Worm (Caenorhabditis elegans) whole organism, L1 larva: ENCODE measurements around the gene H37A05.4.
A peak's percentile ranks its signal among the peaks of the same experiment; 100 is the strongest.

Source experiments
- C04F5.9 ChIP-seq: sonication (generic microtip); optimal IDR thresholded peaks from 2 replicates; lab custom pipeline; 2016; ENCODE audit warnings: missing genetic modification characterization, missing compliant biosample characterization
- C16A3.4 ChIP-seq: fragments of 150-350 bp; optimal IDR thresholded peaks from 2 replicates; lab custom pipeline; 2014; ENCODE audit warnings: missing biosample characterization, missing genetic modification characterization
- C34B4.2 ChIP-seq: sonication (generic microtip); optimal IDR thresholded peaks from 2 replicates; lab custom pipeline; 2017; ENCODE audit warnings: mild to moderate bottlenecking, missing genetic modification characterization, missing compliant biosample characterization
- F16B12.6 ChIP-seq: fragments of 150-350 bp; optimal IDR thresholded peaks from 2 replicates; lab custom pipeline; 2014; ENCODE audit warnings: missing biosample characterization, missing genetic modification characterization
- alr-1 ChIP-seq: fragments of 200-800 bp; sonication (Bioruptor generic); optimal IDR thresholded peaks from 2 replicates; lab custom pipeline; 2018; ENCODE audit warnings: borderline replicate concordance, mild to moderate bottlenecking, missing genetic modification characterization, missing compliant biosample characterization
- aly-2 ChIP-seq: fragments of 150-350 bp; optimal IDR thresholded peaks from 2 replicates; lab custom pipeline; 2014; ENCODE audit warnings: missing biosample characterization, missing genetic modification characterization
- ama-1 ChIP-seq: fragments of 150-350 bp; optimal IDR thresholded peaks from 2 replicates; lab custom pipeline; 2014
- ceh-63 ChIP-seq: fragments of 200-800 bp; sonication (Bioruptor generic); optimal IDR thresholded peaks from 2 replicates; lab custom pipeline; 2018; ENCODE audit warnings: mild to moderate bottlenecking, missing genetic modification characterization, missing compliant biosample characterization
- ces-1 ChIP-seq: fragments of 150-350 bp; optimal IDR thresholded peaks from 2 replicates; lab custom pipeline; 2014; ENCODE audit warnings: missing biosample characterization, missing genetic modification reagents, missing genetic modification characterization
- dsc-1 ChIP-seq: sonication (generic microtip); optimal IDR thresholded peaks from 2 replicates; lab custom pipeline; 2016; ENCODE audit warnings: mild to moderate bottlenecking, missing genetic modification characterization, missing compliant biosample characterization
- efl-3 ChIP-seq: fragments of 200-800 bp; sonication (Bioruptor generic); optimal IDR thresholded peaks from 2 replicates; lab custom pipeline; 2018; ENCODE audit warnings: mild to moderate bottlenecking, missing genetic modification characterization, missing compliant biosample characterization
- egl-13 ChIP-seq: sonication (generic microtip); optimal IDR thresholded peaks from 2 replicates; lab custom pipeline; 2016; ENCODE audit warnings: missing genotype, missing genetic modification reagents, missing genetic modification characterization, missing compliant biosample characterization
- elt-3 ChIP-seq, 6 experiments: fragments of 150-350 bp in 1 of 6; sonication (generic microtip); optimal IDR thresholded peaks; 2 replicates each; lab custom pipeline; 2017 to 2018; ENCODE audit warnings: missing biosample characterization in 6 of 6, missing genetic modification characterization in 6 of 6, inconsistent platforms in 1 of 6
- fkh-4 ChIP-seq: sonication (generic microtip); optimal IDR thresholded peaks from 2 replicates; lab custom pipeline; 2016; ENCODE audit warnings: missing compliant biosample characterization, missing genetic modification characterization, borderline replicate concordance
- fkh-8 ChIP-seq: sonication (generic microtip); optimal IDR thresholded peaks from 2 replicates; lab custom pipeline; 2016; ENCODE audit warnings: mild to moderate bottlenecking, missing genetic modification characterization, missing compliant biosample characterization
- fos-1 ChIP-seq: fragments of 150-350 bp; optimal IDR thresholded peaks from 2 replicates; lab custom pipeline; 2014; ENCODE audit warnings: missing biosample characterization, missing genetic modification characterization
- grh-1 ChIP-seq: fragments of 200-800 bp; sonication (Bioruptor generic); IDR thresholded peaks from 2 replicates; pipeline ENCODE4 v1.3.6; 2022; ENCODE audit warnings: missing genetic modification reagents, missing genetic modification characterization, missing compliant biosample characterization
- hlh-4 ChIP-seq: sonication (generic microtip); optimal IDR thresholded peaks from 2 replicates; lab custom pipeline; 2016; ENCODE audit warnings: mild to moderate bottlenecking, missing genetic modification characterization, missing compliant biosample characterization
- hpl-2 ChIP-seq: fragments of 150-350 bp; optimal IDR thresholded peaks from 2 replicates; lab custom pipeline; 2014; ENCODE audit warnings: missing biosample characterization, missing genetic modification reagents, missing genetic modification characterization
- irx-1 ChIP-seq: sonication (generic microtip); optimal IDR thresholded peaks from 2 replicates; lab custom pipeline; 2016; ENCODE audit warnings: missing genetic modification characterization, missing compliant biosample characterization
- jun-1 ChIP-seq: fragments of 150-350 bp; optimal IDR thresholded peaks from 2 replicates; lab custom pipeline; 2014; ENCODE audit warnings: missing biosample characterization, missing genetic modification reagents, missing genetic modification characterization
- lin-15B ChIP-seq: fragments of 150-350 bp; sonication (generic microtip); optimal IDR thresholded peaks from 3 replicates; lab custom pipeline; 2014; ENCODE audit warnings: missing biosample characterization, missing genetic modification characterization
- lin-35 ChIP-seq, 2 experiments: fragments of 150-350 bp; optimal IDR thresholded peaks; 2 replicates each; lab custom pipeline; 2014; ENCODE audit warnings: missing biosample characterization in 2 of 2, missing genetic modification characterization in 2 of 2, missing genetic modification reagents in 2 of 2
- lin-39 ChIP-seq: fragments of 150-350 bp; optimal IDR thresholded peaks from 2 replicates; lab custom pipeline; 2014; ENCODE audit warnings: missing biosample characterization, missing genetic modification reagents, missing genetic modification characterization
- mab-9 ChIP-seq: fragments of 200-800 bp; sonication (Bioruptor generic); IDR thresholded peaks from 2 replicates; pipeline ENCODE4 v1.3.6; 2022; ENCODE audit warnings: missing genetic modification reagents, missing genetic modification characterization, missing compliant biosample characterization
- mdl-1 ChIP-seq, 2 experiments: fragments of 150-350 bp; optimal IDR thresholded peaks; 2 replicates each; lab custom pipeline; 2014 to 2017; ENCODE audit warnings: missing biosample characterization in 2 of 2, missing genetic modification characterization in 2 of 2, inconsistent platforms in 1 of 2
- mef-2 ChIP-seq: fragments of 150-350 bp; optimal IDR thresholded peaks from 2 replicates; lab custom pipeline; 2014; ENCODE audit warnings: missing biosample characterization, missing genetic modification characterization
- mep-1 ChIP-seq: fragments of 150-350 bp; optimal IDR thresholded peaks from 2 replicates; lab custom pipeline; 2014; ENCODE audit warnings: missing biosample characterization, missing genetic modification characterization
- nhr-20 ChIP-seq: sonication (generic microtip); optimal IDR thresholded peaks from 2 replicates; lab custom pipeline; 2016; ENCODE audit warnings: mild to moderate bottlenecking, missing genetic modification characterization, missing compliant biosample characterization
- nhr-28 ChIP-seq: fragments of 150-350 bp; optimal IDR thresholded peaks from 2 replicates; lab custom pipeline; 2014; ENCODE audit warnings: missing biosample characterization, missing genetic modification characterization
- nhr-47 ChIP-seq: sonication (generic microtip); optimal IDR thresholded peaks from 2 replicates; lab custom pipeline; 2016; ENCODE audit warnings: mild to moderate bottlenecking, missing genetic modification characterization, moderate library complexity, missing compliant biosample characterization
- nhr-71 ChIP-seq: sonication (generic microtip); optimal IDR thresholded peaks from 2 replicates; lab custom pipeline; 2016; ENCODE audit warnings: mild to moderate bottlenecking, missing genetic modification characterization, moderate library complexity, missing compliant biosample characterization
- nhr-76 ChIP-seq: sonication (generic microtip); optimal IDR thresholded peaks from 2 replicates; lab custom pipeline; 2017; ENCODE audit warnings: missing biosample characterization, missing genetic modification characterization
- nhr-85 ChIP-seq: sonication (generic microtip); peaks from one replicate; lab custom pipeline; 2016; ENCODE audit warnings: missing genetic modification characterization, inconsistent platforms, missing compliant biosample characterization
- nhr-90 ChIP-seq: sonication (generic microtip); optimal IDR thresholded peaks from 2 replicates; lab custom pipeline; 2016; ENCODE audit warnings: mild to moderate bottlenecking, missing genetic modification characterization, missing compliant biosample characterization; ENCODE audit not compliant: poor library complexity
- pag-3 ChIP-seq: sonication (generic microtip); optimal IDR thresholded peaks from 2 replicates; lab custom pipeline; 2017; ENCODE audit warnings: missing genetic modification characterization, mild to moderate bottlenecking, missing compliant biosample characterization, antibody characterized with exemption, borderline replicate concordance; ENCODE audit not compliant: insufficient read depth
- pqm-1 ChIP-seq: sonication (generic microtip); optimal IDR thresholded peaks from 3 replicates; lab custom pipeline; 2017; ENCODE audit warnings: missing biosample characterization, missing genetic modification characterization
- rnt-1 ChIP-seq: sonication (generic microtip); optimal IDR thresholded peaks from 2 replicates; lab custom pipeline; 2016; ENCODE audit warnings: mild to moderate bottlenecking, missing genetic modification characterization, moderate library complexity, missing compliant biosample characterization
- skn-1 ChIP-seq: fragments of 150-350 bp; optimal IDR thresholded peaks from 2 replicates; lab custom pipeline; 2014; ENCODE audit warnings: missing biosample characterization, missing genetic modification characterization
- snpc-4 ChIP-seq: fragments of 150-350 bp; optimal IDR thresholded peaks from 2 replicates; lab custom pipeline; 2014; ENCODE audit warnings: missing biosample characterization, missing genetic modification characterization
- snu-23 ChIP-seq: sonication (generic microtip); optimal IDR thresholded peaks from 2 replicates; lab custom pipeline; 2016; ENCODE audit warnings: missing genetic modification characterization, missing compliant biosample characterization
- sox-4 ChIP-seq: sonication (generic microtip); optimal IDR thresholded peaks from 2 replicates; lab custom pipeline; 2016; ENCODE audit warnings: missing genetic modification characterization, missing compliant biosample characterization
- sptf-1 ChIP-seq: fragments of 150-350 bp; optimal IDR thresholded peaks from 2 replicates; lab custom pipeline; 2014; ENCODE audit warnings: missing biosample characterization, missing genetic modification characterization
- sup-37 ChIP-seq: fragments of 200-800 bp; sonication (Bioruptor generic); optimal IDR thresholded peaks from 2 replicates; lab custom pipeline; 2018; ENCODE audit warnings: mild to moderate bottlenecking, missing genetic modification characterization, missing compliant biosample characterization
- tbx-2 ChIP-seq: sonication (generic microtip); optimal IDR thresholded peaks from 2 replicates; lab custom pipeline; 2016; ENCODE audit warnings: missing genetic modification characterization, missing compliant biosample characterization
- unc-30 ChIP-seq: sonication (generic microtip); optimal IDR thresholded peaks from 2 replicates; lab custom pipeline; 2017; ENCODE audit warnings: missing biosample characterization, missing genetic modification characterization
- unc-62 ChIP-seq: fragments of 150-350 bp; optimal IDR thresholded peaks from 2 replicates; lab custom pipeline; 2014; ENCODE audit warnings: missing biosample characterization, missing genetic modification reagents, missing genetic modification characterization
- unc-86 ChIP-seq: sonication (generic microtip); optimal IDR thresholded peaks from 2 replicates; lab custom pipeline; 2016; ENCODE audit warnings: missing genetic modification characterization, missing compliant biosample characterization
- xbp-1 ChIP-seq: sonication (generic microtip); optimal IDR thresholded peaks from 2 replicates; lab custom pipeline; 2016; ENCODE audit warnings: missing genetic modification characterization, missing compliant biosample characterization
- zip-4 ChIP-seq: fragments of 200-800 bp; sonication (Bioruptor generic); optimal IDR thresholded peaks from 2 replicates; lab custom pipeline; 2018; ENCODE audit warnings: mild to moderate bottlenecking, missing genetic modification characterization, moderate library complexity, missing compliant biosample characterization
- ztf-4 ChIP-seq: fragments of 150-350 bp; optimal IDR thresholded peaks from 2 replicates; lab custom pipeline; 2014; ENCODE audit warnings: missing biosample characterization, missing genetic modification characterization

The H37A05.4 gene

DNA sequence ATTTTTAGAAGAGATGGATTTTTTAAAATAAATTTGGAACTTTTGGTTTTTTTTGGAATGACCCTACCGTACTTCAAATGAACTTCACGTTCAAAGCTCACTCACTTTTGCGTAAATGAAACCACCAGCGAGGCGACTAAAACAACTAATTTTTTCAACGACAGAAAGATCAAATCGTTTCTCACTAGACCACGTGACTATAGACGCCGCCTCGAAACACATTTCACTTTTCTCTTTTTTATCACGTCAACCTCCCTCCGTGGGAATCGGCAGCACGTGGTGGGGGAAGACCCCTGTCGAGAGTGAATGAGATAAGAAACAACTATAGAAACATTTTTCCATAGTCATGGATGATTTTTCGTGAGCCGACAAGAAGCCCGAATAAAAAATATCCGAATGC lies 7.7 kb upstream of the H37A05.4 start (continued):
- no peak for TF ChIP-seq sup-37 (GFP tag; lab: Kevin White, UChicago)
- TF ChIP-seq xbp-1: peak; percentile 63
- no peak for TF ChIP-seq unc-86 (tag; lab: Kevin White, UChicago)
- TF ChIP-seq nhr-85 (tag; lab: Kevin White, UChicago): peak; percentile 98
- no peak for TF ChIP-seq efl-3 (GFP tag; lab: Kevin White, UChicago)
- TF ChIP-seq sox-4 (tag; lab: Kevin White, UChicago): no peak
- TF ChIP-seq skn-1 (tag; lab: Kevin White, UChicago): no peak
- no peak for TF ChIP-seq nhr-28
- peak; percentile 10 for TF ChIP-seq fos-1 (tag; lab: Kevin White, UChicago)
- TF ChIP-seq fkh-4 (tag; lab: Kevin White, UChicago): peak; percentile 51
- peak; percentile 54 for TF ChIP-seq C16A3.4
- no peak for TF ChIP-seq alr-1
- TF ChIP-seq grh-1: peak; percentile 62
- peak; percentile 60 for TF ChIP-seq ama-1 (lab: Kevin White, UChicago)
- peak; percentile 39 for TF ChIP-seq hpl-2 (GFP tag; lab: Kevin White, UChicago)
- TF ChIP-seq nhr-47: peak; percentile 76
- TF ChIP-seq lin-35 (GFP tag; optimal IDR thresholded peaks at IDR 0.05; lab: Kevin White, UChicago): peak; percentile 57 to 83
- no peak for TF ChIP-seq hlh-4
- peak in 4 of 6 experiments; percentile 32 to 84 (median 74) for TF ChIP-seq elt-3 (tag; optimal IDR thresholded peaks at IDR 0.05; lab: Kevin White, UChicago)
- TF ChIP-seq mab-9 (GFP tag; lab: Robert Waterston, UW): 0 out of 2 replicates have a peak, but pooled peaks have one; percentile 32
- TF ChIP-seq pqm-1 (tag; lab: Kevin White, UChicago): no peak
- peak; percentile 6 for TF ChIP-seq jun-1 (tag; lab: Kevin White, UChicago)
- peak; percentile 82 for TF ChIP-seq rnt-1 (tag; lab: Kevin White, UChicago)
- peak; percentile 18 to 99 for TF ChIP-seq mdl-1 (tag; optimal IDR thresholded peaks at IDR 0.05; lab: Kevin White, UChicago)
- no peak for TF ChIP-seq lin-15B (tag; lab: Kevin White, UChicago)
- TF ChIP-seq irx-1 (tag; lab: Kevin White, UChicago): peak; percentile 40
- no peak for TF ChIP-seq nhr-76
- TF ChIP-seq dsc-1: peak; percentile 65
- TF ChIP-seq egl-13 (tag; lab: Kevin White, UChicago): no peak
- peak; percentile 82 for TF ChIP-seq mep-1 (tag; lab: Kevin White, UChicago)
- TF ChIP-seq C34B4.2: no peak
- TF ChIP-seq ztf-4 (tag; lab: Kevin White, UChicago): peak; percentile 84
- TF ChIP-seq fkh-8 (tag; lab: Kevin White, UChicago): no peak
- peak; percentile 11 for TF ChIP-seq mef-2 (tag; lab: Kevin White, UChicago)
- TF ChIP-seq snpc-4 (tag; lab: Kevin White, UChicago): peak; percentile 56
- TF ChIP-seq nhr-20 (tag; lab: Kevin White, UChicago): peak; percentile 97
- no peak for TF ChIP-seq F16B12.6 (tag; lab: Kevin White, UChicago)
- TF ChIP-seq snu-23: peak; percentile 91
- TF ChIP-seq unc-30 (tag; lab: Kevin White, UChicago): no peak
- peak; percentile 62 for TF ChIP-seq pag-3 (tag; lab: Kevin White, UChicago)
- TF ChIP-seq aly-2 (tag; lab: Kevin White, UChicago): no peak

DNA sequence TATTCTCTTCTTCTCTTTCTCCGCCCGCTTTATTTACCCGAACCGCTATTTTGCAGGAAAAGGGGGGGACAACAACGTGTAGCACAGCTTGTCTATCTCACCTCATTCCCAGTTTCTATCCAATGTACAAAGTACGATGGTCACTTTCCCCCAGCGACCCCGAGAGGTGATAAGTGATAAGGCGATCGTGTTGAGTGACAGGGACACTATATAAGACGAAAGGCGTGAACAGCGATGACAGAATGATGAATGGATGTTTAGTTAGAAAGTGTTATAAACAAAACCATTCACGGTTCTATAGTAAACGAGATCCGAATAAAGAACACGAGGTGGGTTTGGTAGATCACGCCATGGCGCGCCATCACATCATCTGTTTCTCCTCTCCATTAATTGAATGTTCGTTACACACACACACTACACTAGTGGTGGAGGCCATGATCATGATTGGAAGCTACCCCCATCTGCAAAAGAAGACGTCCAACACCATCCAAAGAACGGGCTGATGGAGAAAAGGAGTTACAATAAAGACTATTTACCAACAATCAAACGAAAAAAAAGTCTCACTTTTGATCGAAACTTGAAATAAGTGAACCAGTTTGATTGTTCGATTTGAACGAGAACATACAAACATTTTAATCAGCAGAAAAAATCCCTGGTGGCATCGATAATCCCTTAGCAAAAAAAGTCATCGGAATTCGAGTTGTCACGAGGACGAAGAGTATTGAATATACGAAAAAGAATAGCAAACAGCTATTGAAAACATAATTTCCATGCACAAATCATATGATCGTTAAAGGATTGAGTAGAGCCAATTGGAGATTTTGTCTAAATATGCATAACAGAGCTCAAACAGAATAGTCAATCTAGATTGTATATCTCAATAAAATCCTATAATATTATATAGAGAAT lies 7.0 kb upstream of the H37A05.4 start:
- TF ChIP-seq zip-4 (GFP tag; lab: Kevin White, UChicago) (no peak), tbx-2 (peak; percentile 32), nhr-76 (no peak), sptf-1 (tag; lab: Kevin White, UChicago) (no peak), pqm-1 (tag; lab: Kevin White, UChicago) (peak; percentile 42), sox-4 (tag; lab: Kevin White, UChicago) (no peak), nhr-71 (tag; lab: Kevin White, UChicago) (peak; percentile 81), unc-62 (GFP tag; lab: Kevin White, UChicago) (no peak), aly-2 (tag; lab: Kevin White, UChicago) (no peak), nhr-90 (tag; lab: Kevin White, UChicago) (peak; percentile 83), mab-9 (GFP tag; lab: Robert Waterston, UW) (peak; percentile 53; the same call in 1 of the 2 replicates), mdl-1 (tag; optimal IDR thresholded peaks at IDR 0.05; lab: Kevin White, UChicago) (peak; percentile 29 to 67), C04F5.9 (tag; lab: Kevin White, UChicago) (no peak), lin-35 (GFP tag; optimal IDR thresholded peaks at IDR 0.05; lab: Kevin White, UChicago) (peak; percentile 46 to 83), ceh-63 (GFP tag; lab: Kevin White, UChicago) (no peak), lin-39 (tag; lab: Kevin White, UChicago) (no peak), ces-1 (GFP tag; lab: Kevin White, UChicago) (no peak)
